Worm (Caenorhabditis elegans): ENCODE data around the gene dhs-30.

DNA sequence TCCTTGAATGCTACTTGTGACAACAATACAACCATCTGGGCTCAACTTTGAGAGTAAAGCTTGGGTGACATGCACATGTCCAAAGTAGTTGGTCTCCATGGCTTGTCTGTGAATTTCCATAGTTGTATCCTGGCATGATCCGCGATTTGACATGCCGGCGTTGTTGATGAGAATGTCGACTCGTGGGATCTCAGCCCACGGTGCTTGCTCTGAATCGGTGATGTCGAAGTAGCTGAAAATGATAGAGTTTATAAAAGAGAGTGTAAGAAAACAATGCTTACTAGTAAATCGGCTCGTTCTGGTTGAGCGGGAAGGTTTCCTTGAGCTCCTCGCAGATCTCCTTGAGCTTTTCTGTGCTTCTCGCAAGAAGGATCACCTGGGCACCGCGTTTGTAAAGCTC is 650 bp downstream of the dhs-30 start:
- TF ChIP-seq nhr-23 (tag; optimal IDR thresholded peaks at IDR 0.05) (no peak), mab-5 (tag; optimal IDR thresholded peaks at IDR 0.05) (no peak), nhr-237 (tag; optimal IDR thresholded peaks at IDR 0.05) (no peak), elt-3 (tag; optimal IDR thresholded peaks at IDR 0.05) (no peak), unc-62 (GFP tag; optimal IDR thresholded peaks at IDR 0.05) (no peak), alr-1 (tag; optimal IDR thresholded peaks at IDR 0.05) (no peak), gmeb-1 (tag; optimal IDR thresholded peaks at IDR 0.05) (no peak), sma-3 (GFP tag; optimal IDR thresholded peaks at IDR 0.05) (no peak), snpc-4 (tag; optimal IDR thresholded peaks at IDR 0.05) (no peak), lin-13 (GFP tag; optimal IDR thresholded peaks at IDR 0.05) (no peak), unc-39 (tag; optimal IDR thresholded peaks at IDR 0.05) (no peak), egl-27 (tag; optimal IDR thresholded peaks at IDR 0.05) (no peak), mdl-1 (tag; optimal IDR thresholded peaks at IDR 0.05) (no peak)
